Worm (Caenorhabditis elegans): ENCODE data around the gene ipmk-1.

The ipmk-1 gene

ce11 chrIV:12600941-12601340 lies 53.0 kb downstream of the ipmk-1 start:
- TF ChIP-seq M03D4.4 (tag; optimal IDR thresholded peaks at IDR 0.05) (no peak), blmp-1 (tag; optimal IDR thresholded peaks at IDR 0.05) (no peak), mep-1 (tag; optimal IDR thresholded peaks at IDR 0.05) (no peak), unc-120 (tag; optimal IDR thresholded peaks at IDR 0.05; ENCODE audit: poor library complexity, severe bottlenecking) (no peak), pha-4 (tag; optimal IDR thresholded peaks at IDR 0.05) (no peak), lin-13 (tag; optimal IDR thresholded peaks at IDR 0.05) (no peak), ztf-11 (tag; optimal IDR thresholded peaks at IDR 0.05) (no peak), ceh-43 (GFP tag; optimal IDR thresholded peaks at IDR 0.05) (no peak), sem-2 (GFP tag; optimal IDR thresholded peaks at IDR 0.05) (no peak), elt-3 (tag; optimal IDR thresholded peaks at IDR 0.05) (no peak), sptf-1 (tag; optimal IDR thresholded peaks at IDR 0.05) (no peak), hlh-1 (tag; optimal IDR thresholded peaks at IDR 0.05) (no peak), ces-1 (GFP tag; optimal IDR thresholded peaks at IDR 0.05) (no peak), lin-32 (GFP tag; optimal IDR thresholded peaks at IDR 0.05) (no peak)

Data from whole organism, mixed stage, embryonic.